Fruit fly (Drosophila melanogaster) whole organism, embryonic: Measurements from ENCODE around the gene Cyp9f2.
A peak's percentile ranks its signal among the peaks of the same experiment; 100 is the strongest.

Experiments used
- Antp ChIP-seq: fragments of 200-800 bp; sonication (Bioruptor generic); optimal IDR thresholded peaks from 3 replicates; lab custom pipeline; 2016; ENCODE audit warnings: missing biosample characterization, missing genetic modification characterization
- Blimp-1 ChIP-seq: fragments of 200-800 bp; sonication (Bioruptor generic); optimal IDR thresholded peaks from 3 replicates; lab custom pipeline; 2018; ENCODE audit warnings: missing biosample characterization, missing genetic modification characterization, mild to moderate bottlenecking, moderate library complexity, missing genetic modification reagents
- CG10543 ChIP-seq: fragments of 200-800 bp; sonication (Bioruptor generic); optimal IDR thresholded peaks from 3 replicates; lab custom pipeline; 2017; ENCODE audit warnings: missing biosample characterization, mild to moderate bottlenecking, missing genetic modification characterization, moderate library complexity
- CG11398 ChIP-seq: fragments of 200-800 bp; sonication (Bioruptor generic); optimal IDR thresholded peaks from 2 replicates; lab custom pipeline; 2016; ENCODE audit warnings: missing biosample characterization, missing genetic modification characterization
- CG1233 ChIP-seq: fragments of 200-800 bp; sonication (Bioruptor generic); optimal IDR thresholded peaks from 4 replicates; lab custom pipeline; 2018; ENCODE audit warnings: missing biosample characterization, mild to moderate bottlenecking, missing genetic modification characterization
- CG12391 ChIP-seq: fragments of 200-800 bp; sonication (Bioruptor generic); optimal IDR thresholded peaks from 3 replicates; lab custom pipeline; 2018; ENCODE audit warnings: missing biosample characterization, mild to moderate bottlenecking, missing genetic modification characterization, moderate library complexity
- CG16779 ChIP-seq: fragments of 200-800 bp; sonication (Bioruptor generic); IDR thresholded peaks from 2 replicates; pipeline ENCODE4 v1.3.6; 2022; ENCODE audit warnings: missing biosample characterization, missing genetic modification characterization
- CG2129 ChIP-seq: fragments of 200-800 bp; sonication (Bioruptor generic); IDR thresholded peaks from 2 replicates; pipeline ENCODE4 v1.3.6; 2022; ENCODE audit warnings: missing biosample characterization, missing genetic modification characterization; ENCODE audit not compliant: partially characterized antibody
- CG30020 ChIP-seq: fragments of 200-800 bp; optimal IDR thresholded peaks from 2 replicates; lab custom pipeline; 2019; ENCODE audit warnings: missing biosample characterization, mild to moderate bottlenecking, missing genetic modification characterization, moderate library complexity
- CG31224 ChIP-seq: fragments of 200-800 bp; sonication (Bioruptor generic); IDR thresholded peaks from 2 replicates; pipeline ENCODE4 v1.3.6; 2022; ENCODE audit warnings: missing biosample characterization, missing genetic modification characterization
- CG7928 ChIP-seq: fragments of 200-800 bp; sonication (Bioruptor generic); optimal IDR thresholded peaks from 2 replicates; lab custom pipeline; 2017; ENCODE audit warnings: missing biosample characterization, mild to moderate bottlenecking, missing genetic modification characterization
- CG8359 ChIP-seq: fragments of 200-800 bp; sonication (Bioruptor generic); optimal IDR thresholded peaks from 2 replicates; lab custom pipeline; 2017; ENCODE audit warnings: missing biosample characterization, mild to moderate bottlenecking, missing genetic modification characterization, borderline replicate concordance
- CG8944 ChIP-seq: fragments of 200-800 bp; sonication (Bioruptor generic); optimal IDR thresholded peaks from 3 replicates; lab custom pipeline; 2016; ENCODE audit warnings: missing biosample characterization, missing genetic modification characterization
- D19A ChIP-seq: fragments of 200-800 bp; optimal IDR thresholded peaks from 3 replicates; lab custom pipeline; 2019; ENCODE audit warnings: missing biosample characterization, mild to moderate bottlenecking, missing genetic modification characterization, moderate library complexity
- Dad ChIP-seq: fragments of 200-800 bp; sonication (Bioruptor generic); optimal IDR thresholded peaks from 3 replicates; lab custom pipeline; 2016; ENCODE audit warnings: missing biosample characterization, missing genetic modification characterization
- Deaf1 ChIP-seq: fragments of 200-800 bp; optimal IDR thresholded peaks from 3 replicates; lab custom pipeline; 2019; ENCODE audit warnings: missing biosample characterization, mild to moderate bottlenecking, missing genetic modification characterization, moderate library complexity
- Dp ChIP-seq: fragments of 200-800 bp; sonication (Bioruptor generic); optimal IDR thresholded peaks from 2 replicates; lab custom pipeline; 2018; ENCODE audit warnings: missing biosample characterization, mild to moderate bottlenecking, missing genetic modification characterization, moderate library complexity
- Ets97D ChIP-seq: fragments of 200-800 bp; sonication (Bioruptor generic); optimal IDR thresholded peaks from 3 replicates; lab custom pipeline; 2016; ENCODE audit warnings: missing biosample characterization, missing genetic modification characterization
- Hr51 ChIP-seq, 2 experiments: fragments of 200-800 bp; sonication (Bioruptor generic); optimal IDR thresholded peaks; 2 replicates in 1 of 2; 3 replicates in 1 of 2; lab custom pipeline; 2016 to 2018; ENCODE audit warnings: missing biosample characterization in 2 of 2, missing genetic modification characterization in 2 of 2, mild to moderate bottlenecking in 1 of 2, moderate library complexity in 1 of 2
- Mes4 ChIP-seq: fragments of 200-800 bp; sonication (Bioruptor generic); optimal IDR thresholded peaks from 2 replicates; lab custom pipeline; 2016; ENCODE audit warnings: missing biosample characterization, missing genetic modification characterization
- Optix ChIP-seq: fragments of 200-800 bp; sonication (Bioruptor generic); IDR thresholded peaks from 3 replicates; pipeline ENCODE4 v1.3.6; 2022; ENCODE audit warnings: missing biosample characterization, missing genetic modification characterization
- Ravus ChIP-seq: fragments of 200-800 bp; sonication (Bioruptor generic); IDR thresholded peaks from 2 replicates; pipeline ENCODE4 v1.3.6; 2022; ENCODE audit warnings: missing biosample characterization, missing genetic modification characterization
- Sry-β ChIP-seq: fragments of 200-800 bp; sonication (Bioruptor generic); optimal IDR thresholded peaks from 2 replicates; lab custom pipeline; 2018; ENCODE audit warnings: missing biosample characterization, mild to moderate bottlenecking, missing genetic modification characterization, moderate library complexity
- Xrp1 ChIP-seq: fragments of 200-800 bp; sonication (Bioruptor generic); IDR thresholded peaks from 2 replicates; pipeline ENCODE4 v1.3.6; 2022; ENCODE audit warnings: missing biosample characterization, missing genetic modification characterization
- btn ChIP-seq: fragments of 200-800 bp; sonication (Bioruptor generic); optimal IDR thresholded peaks from 2 replicates; lab custom pipeline; 2016; ENCODE audit warnings: missing biosample characterization, missing genetic modification characterization
- cas ChIP-seq: fragments of 200-800 bp; sonication (Bioruptor generic); IDR thresholded peaks from 2 replicates; pipeline ENCODE4 v1.3.6; 2022; ENCODE audit warnings: missing biosample characterization, missing genetic modification characterization
- cato ChIP-seq: fragments of 200-800 bp; sonication (Bioruptor generic); optimal IDR thresholded peaks from 2 replicates; lab custom pipeline; 2016; ENCODE audit warnings: missing biosample characterization, missing genetic modification characterization, borderline replicate concordance
- corto ChIP-seq: fragments of 200-800 bp; sonication (Bioruptor generic); optimal IDR thresholded peaks from 2 replicates; lab custom pipeline; 2016; ENCODE audit warnings: missing biosample characterization, mild to moderate bottlenecking, missing genetic modification characterization, moderate library complexity
- cwo ChIP-seq: fragments of 200-800 bp; sonication (Bioruptor generic); optimal IDR thresholded peaks from 3 replicates; lab custom pipeline; 2017; ENCODE audit warnings: missing biosample characterization, missing genetic modification characterization, mild to moderate bottlenecking, moderate library complexity, missing genetic modification reagents
- dimm ChIP-seq: fragments of 200-800 bp; sonication (Bioruptor generic); IDR thresholded peaks from 2 replicates; pipeline ENCODE4 v1.3.6; 2022; ENCODE audit warnings: missing biosample characterization, missing genetic modification characterization
- dmrt11E ChIP-seq: fragments of 200-800 bp; sonication (Bioruptor generic); optimal IDR thresholded peaks from 3 replicates; lab custom pipeline; 2018; ENCODE audit warnings: missing biosample characterization, mild to moderate bottlenecking, missing genetic modification characterization, moderate library complexity
- emc ChIP-seq: fragments of 200-800 bp; sonication (Bioruptor generic); optimal IDR thresholded peaks from 2 replicates; lab custom pipeline; 2016; ENCODE audit warnings: missing biosample characterization, missing genetic modification characterization
- esg ChIP-seq: fragments of 200-800 bp; sonication (Bioruptor generic); conservative IDR thresholded peaks from 2 replicates; pipeline ENCODE4 v1.3.6; 2022; ENCODE audit warnings: missing biosample characterization, missing genetic modification characterization
- ewg ChIP-seq: fragments of 200-800 bp; sonication (Bioruptor generic); optimal IDR thresholded peaks from 3 replicates; lab custom pipeline; 2017; ENCODE audit warnings: mild to moderate bottlenecking, missing biosample characterization, missing genetic modification reagents, missing genetic modification characterization
- eyg ChIP-seq: fragments of 200-800 bp; sonication (Bioruptor generic); optimal IDR thresholded peaks from 3 replicates; lab custom pipeline; 2016; ENCODE audit warnings: missing biosample characterization, missing genetic modification characterization
- fd64A ChIP-seq: fragments of 200-800 bp; sonication (Bioruptor generic); optimal IDR thresholded peaks from 3 replicates; lab custom pipeline; 2018; ENCODE audit warnings: missing biosample characterization, mild to moderate bottlenecking, missing genetic modification characterization
- gem ChIP-seq: fragments of 200-800 bp; sonication (Bioruptor generic); optimal IDR thresholded peaks from 2 replicates; lab custom pipeline; 2019; ENCODE audit warnings: missing biosample characterization, mild to moderate bottlenecking, missing genetic modification characterization, moderate library complexity
- gsb ChIP-seq: fragments of 200-800 bp; sonication (Bioruptor generic); IDR thresholded peaks from 2 replicates; pipeline ENCODE4 v1.3.6; 2022; ENCODE audit warnings: missing biosample characterization, missing genetic modification characterization
- ham ChIP-seq: fragments of 200-800 bp; sonication (Bioruptor generic); IDR thresholded peaks from 2 replicates; pipeline ENCODE4 v1.3.6; 2022; ENCODE audit warnings: missing biosample characterization, missing genetic modification characterization
- insv ChIP-seq, 2 experiments: fragments of 200-800 bp; sonication (Bioruptor generic); optimal IDR thresholded peaks; 3 replicates each; lab custom pipeline; 2016 to 2018; ENCODE audit warnings: missing biosample characterization in 2 of 2, missing genetic modification characterization in 2 of 2
- kah ChIP-seq: fragments of 200-800 bp; sonication (Bioruptor generic); optimal IDR thresholded peaks from 2 replicates; lab custom pipeline; 2018; ENCODE audit warnings: missing biosample characterization, mild to moderate bottlenecking, missing genetic modification characterization
- lilli ChIP-seq: fragments of 200-800 bp; sonication (Bioruptor generic); optimal IDR thresholded peaks from 3 replicates; lab custom pipeline; 2016; ENCODE audit warnings: missing biosample characterization, missing genetic modification characterization
- lmd ChIP-seq: fragments of 200-800 bp; sonication (Bioruptor generic); IDR thresholded peaks from 2 replicates; pipeline ENCODE4 v1.3.6; 2022; ENCODE audit warnings: missing biosample characterization, missing genetic modification characterization
- phol ChIP-seq: fragments of 200-800 bp; sonication (Bioruptor generic); optimal IDR thresholded peaks from 3 replicates; lab custom pipeline; 2018; ENCODE audit warnings: missing biosample characterization, mild to moderate bottlenecking, missing genetic modification characterization, moderate library complexity
- sima ChIP-seq: fragments of 200-800 bp; sonication (Bioruptor generic); optimal IDR thresholded peaks from 2 replicates; lab custom pipeline; 2016; ENCODE audit warnings: missing biosample characterization, missing genetic modification characterization
- slbo ChIP-seq: fragments of 200-800 bp; sonication (Bioruptor generic); IDR thresholded peaks from 2 replicates; pipeline ENCODE4 v1.3.6; 2022; ENCODE audit warnings: missing biosample characterization, missing genetic modification characterization
- tio ChIP-seq: fragments of 200-800 bp; sonication (Bioruptor generic); optimal IDR thresholded peaks from 2 replicates; lab custom pipeline; 2017; ENCODE audit warnings: missing biosample characterization, missing genetic modification characterization, inconsistent platforms
- tna ChIP-seq: fragments of 200-800 bp; sonication (Bioruptor generic); IDR thresholded peaks from 2 replicates; pipeline ENCODE4 v1.3.6; 2022; ENCODE audit warnings: missing biosample characterization, missing genetic modification characterization; ENCODE audit not compliant: partially characterized antibody
- toy ChIP-seq: fragments of 200-800 bp; sonication (Bioruptor generic); IDR thresholded peaks from 2 replicates; pipeline ENCODE4 v1.3.6; 2022; ENCODE audit warnings: missing biosample characterization, missing genetic modification characterization
- trem ChIP-seq: fragments of 200-800 bp; optimal IDR thresholded peaks from 3 replicates; lab custom pipeline; 2019; ENCODE audit warnings: missing biosample characterization, mild to moderate bottlenecking, missing genetic modification characterization, moderate library complexity
- zen2 ChIP-seq: fragments of 200-800 bp; sonication (Bioruptor generic); IDR thresholded peaks from 3 replicates; pipeline ENCODE4 v1.3.6; 2022; ENCODE audit warnings: missing biosample characterization, missing genetic modification characterization; ENCODE audit not compliant: partially characterized antibody

The Cyp9f2 gene

DNA sequence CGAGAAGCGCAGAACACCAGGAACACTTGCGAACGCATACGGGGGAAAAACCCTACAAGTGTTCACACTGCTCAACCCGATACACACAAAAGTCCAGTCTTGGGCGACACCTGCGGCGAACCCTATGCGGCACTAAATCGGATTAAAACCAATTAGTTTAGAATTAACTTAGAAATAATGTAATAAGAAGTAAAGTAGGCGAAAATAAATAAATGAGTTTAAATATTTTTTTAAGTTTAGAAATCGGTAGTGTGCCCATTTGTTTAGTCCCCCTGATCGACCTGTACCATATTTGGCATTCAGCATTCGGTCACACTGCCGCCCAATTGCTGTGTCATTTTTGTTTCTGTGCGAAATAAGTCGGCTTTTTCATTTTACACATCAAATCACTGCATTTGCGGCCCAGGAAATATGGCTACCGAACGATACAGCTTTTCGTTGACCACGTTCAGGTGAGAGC is 25.2 kb upstream of the Cyp9f2 start, which contains the start of gene Prosalpha2 (continued):
- no peak for TF ChIP-seq Optix (GFP tag; lab: Robert Waterston, UW)
- TF ChIP-seq cato, result no peak
- TF ChIP-seq Antp (GFP tag; lab: Kevin White, UChicago), result no peak
- no peak for TF ChIP-seq dimm (GFP tag; lab: Robert Waterston, UW)
- no peak for TF ChIP-seq Ravus (GFP tag; lab: Robert Waterston, UW)
- no peak for TF ChIP-seq CG8359 (GFP tag; lab: Kevin White, UChicago)
- TF ChIP-seq esg, result no peak
- TF ChIP-seq CG16779 (GFP tag; lab: Robert Waterston, UW), result no peak
- no peak for TF ChIP-seq CG10543 (GFP tag; lab: Kevin White, UChicago)
- TF ChIP-seq D19A, result no peak
- no peak for TF ChIP-seq Deaf1 (tag; lab: Kevin White, UChicago)
- TF ChIP-seq Blimp-1 (GFP tag; lab: Kevin White, UChicago), result no peak
- no peak for TF ChIP-seq kah (GFP tag; lab: Kevin White, UChicago)
- no peak for TF ChIP-seq fd64A (GFP tag; lab: Kevin White, UChicago)
- peak; percentile 55 for TF ChIP-seq Dp (GFP tag; lab: Kevin White, UChicago)
- TF ChIP-seq lmd (GFP tag; lab: Robert Waterston, UW), result peak; percentile 15; the same call in 1 of the 2 replicates
- no peak for TF ChIP-seq cas (GFP tag; lab: Robert Waterston, UW)
- no peak for TF ChIP-seq eyg (GFP tag; lab: Kevin White, UChicago)
- peak; percentile 46 for TF ChIP-seq phol (tag; lab: Kevin White, UChicago)
- no peak for TF ChIP-seq Xrp1
- TF ChIP-seq dmrt11E (tag; lab: Kevin White, UChicago), result no peak
- TF ChIP-seq CG2129, result no peak
- TF ChIP-seq lilli (GFP tag; lab: Kevin White, UChicago), result no peak
- TF ChIP-seq insv (GFP tag; optimal IDR thresholded peaks at IDR 0.05; lab: Kevin White, UChicago), result peak in 1 of 2 experiments; percentile 31
- no peak for TF ChIP-seq gem (tag; lab: Kevin White, UChicago)
- no peak for TF ChIP-seq gsb
- no peak for TF ChIP-seq toy (GFP tag; lab: Robert Waterston, UW)
- TF ChIP-seq CG7928 (GFP tag; lab: Kevin White, UChicago), result no peak
- TF ChIP-seq Ets97D, result peak; percentile 2
- TF ChIP-seq cwo (GFP tag; lab: Kevin White, UChicago), result no peak
- TF ChIP-seq Mes4, result no peak
- TF ChIP-seq Sry-β (GFP tag; lab: Kevin White, UChicago), result peak; percentile 19
- no peak for TF ChIP-seq CG1233 (GFP tag; lab: Kevin White, UChicago)
- TF ChIP-seq Dad, result no peak
- no peak for TF ChIP-seq zen2 (GFP tag; lab: Robert Waterston, UW)
- TF ChIP-seq sima (GFP tag; lab: Kevin White, UChicago), result no peak
- no peak for TF ChIP-seq ham (GFP tag; lab: Robert Waterston, UW)
- TF ChIP-seq slbo (GFP tag; lab: Robert Waterston, UW), result peak; percentile 39
- TF ChIP-seq CG11398 (GFP tag; lab: Kevin White, UChicago), result no peak
- TF ChIP-seq tna (GFP tag; lab: Robert Waterston, UW), result no peak
- no peak for TF ChIP-seq ewg (GFP tag; lab: Kevin White, UChicago)
- TF ChIP-seq trem, result peak; percentile 80
- TF ChIP-seq tio (GFP tag; lab: Kevin White, UChicago), result no peak
- no peak for TF ChIP-seq Hr51 (GFP tag; optimal IDR thresholded peaks at IDR 0.05; lab: Kevin White, UChicago)
- no peak for TF ChIP-seq corto (GFP tag; lab: Kevin White, UChicago)
- no peak for TF ChIP-seq btn (GFP tag; lab: Kevin White, UChicago)
- TF ChIP-seq emc (GFP tag; lab: Kevin White, UChicago), result no peak
- no peak for TF ChIP-seq CG8944 (GFP tag; lab: Kevin White, UChicago)
- TF ChIP-seq CG31224, result no peak
- peak; percentile 1 for TF ChIP-seq CG12391 (tag; lab: Kevin White, UChicago)
- peak; percentile 53 for TF ChIP-seq CG30020
